Fruit fly (Drosophila melanogaster) whole organism, pupa: ENCODE data around the gene Vha55.
A peak's percentile ranks its signal among the peaks of the same experiment; 100 is the strongest.

ENCODE experiments used
- CG10348 ChIP-seq: fragments of 200-800 bp; sonication (Bioruptor generic); IDR thresholded peaks from 2 replicates; pipeline ENCODE4 v1.3.6; 2022; ENCODE audit warnings: missing biosample characterization, missing genetic modification characterization
- CG12605 ChIP-seq: fragments of 200-800 bp; sonication (Bioruptor generic); IDR thresholded peaks from 2 replicates; pipeline ENCODE4 v1.3.6; 2022; ENCODE audit warnings: missing biosample characterization, missing genetic modification characterization
- CG13204 ChIP-seq: fragments of 200-800 bp; sonication (Bioruptor generic); optimal IDR thresholded peaks from 2 replicates; lab custom pipeline; 2018; ENCODE audit warnings: missing biosample characterization, mild to moderate bottlenecking, missing genetic modification characterization, moderate library complexity
- CG14655 ChIP-seq: fragments of 200-800 bp; sonication (Bioruptor generic); optimal IDR thresholded peaks from 3 replicates; lab custom pipeline; 2017; ENCODE audit warnings: mild to moderate bottlenecking, missing biosample characterization, missing genetic modification reagents, missing genetic modification characterization
- CG15710 ChIP-seq: fragments of 200-800 bp; sonication (Bioruptor generic); optimal IDR thresholded peaks from 2 replicates; lab custom pipeline; 2018; ENCODE audit warnings: missing biosample characterization, mild to moderate bottlenecking, missing genetic modification characterization, moderate library complexity
- CG17806 ChIP-seq: fragments of 200-800 bp; sonication (Bioruptor generic); optimal IDR thresholded peaks from 2 replicates; lab custom pipeline; 2018; ENCODE audit warnings: missing biosample characterization, mild to moderate bottlenecking, missing genetic modification characterization, moderate library complexity
- CG32121 ChIP-seq: fragments of 200-800 bp; sonication (Bioruptor generic); IDR thresholded peaks from 2 replicates; pipeline ENCODE4 v1.3.6; 2022; ENCODE audit warnings: missing biosample characterization, missing genetic modification characterization
- CG34367 ChIP-seq: fragments of 200-800 bp; sonication (Bioruptor generic); optimal IDR thresholded peaks from 2 replicates; lab custom pipeline; 2018; ENCODE audit warnings: missing biosample characterization, mild to moderate bottlenecking, missing genetic modification characterization
- CG4496 ChIP-seq: fragments of 200-800 bp; sonication (Bioruptor generic); IDR thresholded peaks from 3 replicates; pipeline ENCODE4 v1.3.6; 2022; ENCODE audit warnings: missing biosample characterization, missing genetic modification characterization
- CG8159 ChIP-seq: fragments of 200-800 bp; sonication (Bioruptor generic); optimal IDR thresholded peaks from 3 replicates; lab custom pipeline; 2018; ENCODE audit warnings: missing biosample characterization, mild to moderate bottlenecking, missing genetic modification characterization, moderate library complexity
- CG8301 ChIP-seq: fragments of 200-800 bp; sonication (Bioruptor generic); optimal IDR thresholded peaks from 2 replicates; lab custom pipeline; 2018; ENCODE audit warnings: missing biosample characterization, mild to moderate bottlenecking, missing genetic modification characterization
- CG9948 ChIP-seq: fragments of 200-800 bp; sonication (Bioruptor generic); optimal IDR thresholded peaks from 2 replicates; lab custom pipeline; 2018; ENCODE audit warnings: missing biosample characterization, mild to moderate bottlenecking, missing genetic modification characterization, moderate library complexity
- D1 ChIP-seq: fragments of 200-800 bp; sonication (Bioruptor generic); optimal IDR thresholded peaks from 2 replicates; lab custom pipeline; 2018; ENCODE audit warnings: missing biosample characterization, mild to moderate bottlenecking, missing genetic modification characterization, moderate library complexity
- EcR ChIP-seq: fragments of 200-800 bp; sonication (Bioruptor generic); optimal IDR thresholded peaks from 3 replicates; lab custom pipeline; 2019; ENCODE audit warnings: missing biosample characterization, missing genetic modification characterization, mild to moderate bottlenecking, moderate library complexity, missing genetic modification reagents
- Ets98B ChIP-seq: fragments of 200-800 bp; sonication (Bioruptor generic); IDR thresholded peaks from 2 replicates; pipeline ENCODE4 v1.3.6; 2022; ENCODE audit warnings: missing biosample characterization, missing genetic modification characterization
- Pif1A ChIP-seq: fragments of 200-800 bp; sonication (Bioruptor generic); optimal IDR thresholded peaks from 3 replicates; lab custom pipeline; 2016; ENCODE audit warnings: missing biosample characterization, missing genetic modification characterization
- Pif1B ChIP-seq: fragments of 200-800 bp; sonication (Bioruptor generic); optimal IDR thresholded peaks from 3 replicates; lab custom pipeline; 2016; ENCODE audit warnings: missing biosample characterization, missing genetic modification characterization
- Snoo ChIP-seq: fragments of 200-800 bp; sonication (Bioruptor generic); optimal IDR thresholded peaks from 3 replicates; lab custom pipeline; 2017; ENCODE audit warnings: missing biosample characterization, mild to moderate bottlenecking, missing genetic modification characterization, inconsistent platforms
- fd96Ca ChIP-seq: fragments of 200-800 bp; sonication (Bioruptor generic); IDR thresholded peaks from 3 replicates; pipeline ENCODE4 v1.3.6; 2022; ENCODE audit warnings: missing biosample characterization, missing genetic modification characterization
- gl ChIP-seq: fragments of 200-800 bp; sonication (Bioruptor generic); optimal IDR thresholded peaks from 2 replicates; lab custom pipeline; 2018; ENCODE audit warnings: missing biosample characterization, mild to moderate bottlenecking, missing genetic modification characterization
- rn ChIP-seq: fragments of 200-800 bp; sonication (Bioruptor generic); IDR thresholded peaks from 2 replicates; pipeline ENCODE4 v1.3.6; 2022; ENCODE audit warnings: missing biosample characterization, missing genetic modification characterization

Vha55 gene

DNA sequence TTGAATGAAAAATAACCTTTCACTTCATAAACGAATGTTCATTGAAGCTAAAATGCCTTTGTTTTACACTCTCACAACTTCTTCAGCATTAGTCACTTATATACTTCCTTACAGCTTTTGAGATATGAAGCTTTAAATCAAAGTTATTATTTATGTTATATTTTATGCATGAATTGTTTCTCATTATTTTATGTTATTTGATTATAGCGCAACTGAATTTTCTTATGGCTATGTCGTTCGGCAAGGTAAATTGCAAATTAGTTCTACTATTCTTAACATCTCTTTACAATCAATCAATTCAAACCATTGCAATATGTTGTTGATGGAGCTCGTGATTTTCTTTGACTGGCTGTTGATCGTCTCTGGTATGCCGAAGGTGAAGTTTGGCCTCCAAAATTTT lies 8.6 kb upstream of the Vha55 start, which contains the start of gene CG11600:
Gene CG11600 (plus strand): TSS at position 301 of the 400 bp plus-strand sequence.
- TF ChIP-seq D1 (tag; lab: Kevin White, UChicago) = no peak
- no peak for TF ChIP-seq rn
- TF ChIP-seq CG15710 (tag; lab: Kevin White, UChicago) = no peak
- TF ChIP-seq CG14655 = no peak
- TF ChIP-seq CG13204 = no peak
- TF ChIP-seq CG32121 (GFP tag; lab: Robert Waterston, UW) = no peak
- TF ChIP-seq Snoo (tag; lab: Kevin White, UChicago) = no peak
- TF ChIP-seq CG12605 = no peak

DNA sequence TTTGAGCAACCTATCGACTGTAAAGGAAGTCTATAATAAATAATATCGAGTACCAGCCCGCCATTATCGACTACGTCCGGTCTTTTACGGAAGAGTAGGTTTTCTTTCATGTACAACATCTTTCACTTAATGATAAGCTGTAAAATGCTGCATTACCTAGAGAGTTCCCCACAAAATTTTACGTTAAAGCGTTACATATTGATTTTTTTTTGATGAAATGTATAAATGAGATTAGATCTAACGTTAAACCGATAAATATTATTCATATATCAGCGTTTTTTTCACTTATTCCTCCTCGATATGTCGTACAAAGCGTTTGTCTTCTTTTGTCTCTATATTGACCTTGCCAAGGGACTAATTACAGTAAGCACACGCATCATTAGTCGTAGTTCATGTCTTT lies 7.0 kb upstream of the Vha55 start, which contains the start of gene CG11598:
Gene CG11598 (plus strand): TSS at position 301 of the 400 bp plus-strand sequence.
- TF ChIP-seq CG34367 (tag; lab: Kevin White, UChicago) = no peak
- no peak for TF ChIP-seq CG13204
- no peak for TF ChIP-seq gl (tag; lab: Kevin White, UChicago)
- no peak for TF ChIP-seq Pif1B
- TF ChIP-seq CG32121 (GFP tag; lab: Robert Waterston, UW) = no peak
- TF ChIP-seq CG9948 (tag; lab: Kevin White, UChicago) = no peak
- TF ChIP-seq CG8301 (tag; lab: Kevin White, UChicago) = no peak
- no peak for TF ChIP-seq CG15710 (tag; lab: Kevin White, UChicago)
- no peak for TF ChIP-seq Snoo (tag; lab: Kevin White, UChicago)
- TF ChIP-seq Pif1A (GFP tag; lab: Kevin White, UChicago) = no peak

DNA sequence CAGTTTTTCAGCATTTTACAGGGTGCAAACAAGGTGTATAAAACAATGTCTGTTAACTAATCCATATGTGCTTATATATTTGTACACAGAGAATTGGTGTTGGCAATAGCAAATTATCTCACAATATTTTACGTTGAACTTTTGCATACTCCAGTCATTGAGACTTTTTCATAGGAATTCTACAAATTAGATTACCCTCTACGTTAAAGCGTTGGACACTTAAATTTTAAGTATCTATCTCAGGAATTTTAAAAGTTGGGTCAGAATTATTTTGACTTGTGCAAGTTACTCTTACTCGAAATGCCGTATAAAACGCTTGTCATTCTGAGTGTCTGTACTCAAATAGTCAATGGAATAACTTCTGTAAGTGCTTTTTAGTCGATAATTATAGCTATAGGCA lies 5.4 kb upstream of the Vha55 start, which contains the start of gene CG18530:
Gene CG18530 (plus strand): TSS at position 301 of the 400 bp plus-strand sequence.
- TF ChIP-seq CG9948 (tag; lab: Kevin White, UChicago) = no peak
- TF ChIP-seq Pif1A (GFP tag; lab: Kevin White, UChicago) = no peak
- TF ChIP-seq Snoo (tag; lab: Kevin White, UChicago) = no peak
- TF ChIP-seq CG8159 (tag; lab: Kevin White, UChicago) = no peak
- no peak for TF ChIP-seq gl (tag; lab: Kevin White, UChicago)
- no peak for TF ChIP-seq EcR (GFP tag; lab: Kevin White, UChicago)
- no peak for TF ChIP-seq CG4496
- TF ChIP-seq CG17806 (tag; lab: Kevin White, UChicago) = no peak
- no peak for TF ChIP-seq Pif1B
- TF ChIP-seq CG15710 (tag; lab: Kevin White, UChicago) = no peak
- TF ChIP-seq Ets98B (GFP tag; lab: Robert Waterston, UW) = no peak
- TF ChIP-seq CG12605 = no peak
- no peak for TF ChIP-seq CG8301 (tag; lab: Kevin White, UChicago)
- TF ChIP-seq CG10348 = no peak
- no peak for TF ChIP-seq fd96Ca (GFP tag; lab: Robert Waterston, UW)
- no peak for TF ChIP-seq CG13204

DNA sequence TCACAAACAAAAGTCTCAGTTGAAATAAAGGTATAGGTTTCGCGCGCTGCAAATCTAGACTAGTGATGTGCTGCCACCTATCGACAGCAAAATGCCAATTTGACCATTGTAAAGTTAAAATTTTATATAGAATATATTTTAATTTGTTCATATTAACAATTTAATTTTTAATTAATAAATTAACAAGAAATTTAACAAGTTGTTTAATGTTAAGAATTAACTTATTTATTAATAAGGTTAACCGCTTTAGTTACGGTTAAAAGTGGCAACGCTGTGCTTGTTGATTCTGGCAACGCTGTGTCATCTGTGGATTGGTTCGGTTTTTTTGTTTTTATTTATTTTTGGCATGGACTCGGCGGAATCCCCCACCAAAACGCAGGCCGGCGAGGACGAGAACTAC lies 2.7 kb upstream of the Vha55 start, which contains the start of gene Not10:
Gene Not10 (plus strand): TSS at position 279 of the 400 bp plus-strand sequence.
- TF ChIP-seq CG17806 (tag; lab: Kevin White, UChicago) = no peak
- no peak for TF ChIP-seq CG34367 (tag; lab: Kevin White, UChicago)
- TF ChIP-seq Ets98B (GFP tag; lab: Robert Waterston, UW) = peak; percentile 11; the same call in 1 of the 2 replicates
- TF ChIP-seq fd96Ca (GFP tag; lab: Robert Waterston, UW) = no peak
- peak; percentile 32 for TF ChIP-seq CG8159 (tag; lab: Kevin White, UChicago)
- TF ChIP-seq CG9948 (tag; lab: Kevin White, UChicago) = no peak
- no peak for TF ChIP-seq Snoo (tag; lab: Kevin White, UChicago)
- TF ChIP-seq CG32121 (GFP tag; lab: Robert Waterston, UW) = no peak
- no peak for TF ChIP-seq Pif1B

DNA sequence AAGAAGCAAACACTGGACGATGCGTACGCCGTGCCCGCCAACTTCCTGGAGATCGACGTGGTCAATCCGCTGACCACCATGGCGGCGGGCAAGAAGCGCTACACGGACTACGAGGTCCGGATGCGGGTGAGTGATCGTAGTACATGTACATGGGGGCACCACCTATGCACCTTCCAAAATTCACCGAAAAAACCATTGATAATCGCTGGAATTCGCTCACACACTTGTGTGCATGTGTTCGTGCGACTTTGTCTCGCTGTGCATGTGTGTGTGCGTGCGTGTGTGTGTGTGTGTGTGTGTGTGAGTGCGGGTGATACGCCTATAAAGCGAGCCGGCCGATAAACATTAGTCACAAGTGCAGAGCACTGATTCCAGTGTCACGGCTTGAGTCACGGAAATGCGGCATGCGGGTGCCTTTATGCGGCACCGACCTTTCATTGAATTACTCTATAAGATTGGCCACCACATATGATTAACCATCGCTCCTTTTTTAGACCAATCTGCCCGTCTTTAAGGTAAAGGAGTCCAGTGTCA lies 833 bp upstream of the Vha55 start:
- TF ChIP-seq Pif1B (no peak), CG13204 (no peak), CG34367 (tag; lab: Kevin White, UChicago) (no peak), CG10348 (no peak), CG12605 (no peak), gl (tag; lab: Kevin White, UChicago) (no peak), Ets98B (GFP tag; lab: Robert Waterston, UW) (no peak), CG32121 (GFP tag; lab: Robert Waterston, UW) (no peak), CG15710 (tag; lab: Kevin White, UChicago) (no peak), CG17806 (tag; lab: Kevin White, UChicago) (no peak), rn (no peak), CG9948 (tag; lab: Kevin White, UChicago) (no peak), Pif1A (GFP tag; lab: Kevin White, UChicago) (no peak), CG8159 (tag; lab: Kevin White, UChicago) (no peak), EcR (GFP tag; lab: Kevin White, UChicago) (no peak), CG4496 (no peak)

DNA sequence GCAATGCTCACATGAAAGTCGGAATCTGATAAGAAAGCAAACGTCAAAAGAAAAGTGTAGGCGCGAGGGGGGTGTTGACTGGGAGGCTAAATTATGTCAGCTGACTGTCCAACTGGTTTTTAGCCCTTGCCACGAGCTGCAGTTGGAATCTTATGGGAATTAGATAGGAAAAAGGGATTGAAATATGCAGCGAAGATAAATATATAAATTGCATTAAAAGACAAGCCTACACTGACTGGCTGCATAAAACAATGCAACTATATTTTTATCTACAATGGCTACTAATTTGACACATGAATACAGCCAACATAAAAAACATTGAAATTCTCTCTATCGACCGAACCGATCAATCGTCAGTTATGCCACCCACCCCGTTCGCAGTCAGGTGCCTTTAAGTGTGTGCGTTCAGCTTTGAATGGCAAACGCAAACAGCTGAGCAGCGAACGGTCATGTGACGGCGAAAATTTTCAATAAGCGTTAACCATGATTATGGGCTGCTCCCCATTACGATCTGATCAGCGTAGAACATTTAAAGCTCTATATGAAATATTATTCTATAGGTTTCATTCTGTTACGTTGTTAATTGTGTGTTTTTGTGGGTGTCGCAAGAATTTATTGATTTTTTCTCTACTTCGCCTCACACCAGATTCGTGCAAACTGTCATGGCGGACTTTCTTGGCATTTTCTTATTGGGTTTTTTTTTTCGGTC lies 801 bp downstream of the Vha55 start:
- no peak for TF ChIP-seq CG8159 (tag; lab: Kevin White, UChicago)
- TF ChIP-seq CG17806 (tag; lab: Kevin White, UChicago) = no peak
- no peak for TF ChIP-seq CG9948 (tag; lab: Kevin White, UChicago)
- TF ChIP-seq gl (tag; lab: Kevin White, UChicago) = no peak
- no peak for TF ChIP-seq CG32121 (GFP tag; lab: Robert Waterston, UW)
- no peak for TF ChIP-seq Ets98B (GFP tag; lab: Robert Waterston, UW)
- TF ChIP-seq CG14655 = no peak
- no peak for TF ChIP-seq Snoo (tag; lab: Kevin White, UChicago)
- TF ChIP-seq CG15710 (tag; lab: Kevin White, UChicago) = no peak
- no peak for TF ChIP-seq EcR (GFP tag; lab: Kevin White, UChicago)
- TF ChIP-seq, all 21 proteins: peak for 0
